Worm (Caenorhabditis elegans) whole organism, L3 larva: ENCODE measurements around the gene C27B7.2.

ENCODE experiments used
- R02D3.7 ChIP-seq: fragments of 150-350 bp; optimal IDR thresholded peaks from 2 replicates; lab custom pipeline; 2014; ENCODE audit warnings: missing biosample characterization, missing genetic modification characterization
- aly-2 ChIP-seq: fragments of 150-350 bp; optimal IDR thresholded peaks from 2 replicates; lab custom pipeline; 2014; ENCODE audit warnings: missing biosample characterization, missing genetic modification characterization
- ama-1 ChIP-seq: fragments of 150-350 bp; optimal IDR thresholded peaks from 2 replicates; lab custom pipeline; 2018
- ceh-16 ChIP-seq: sonication (generic microtip); optimal IDR thresholded peaks from 2 replicates; lab custom pipeline; 2017; ENCODE audit warnings: missing biosample characterization, missing genetic modification characterization
- ceh-28 ChIP-seq: fragments of 150-350 bp; optimal IDR thresholded peaks from 2 replicates; lab custom pipeline; 2014; ENCODE audit warnings: missing biosample characterization, missing genetic modification reagents, missing genetic modification characterization
- ceh-82 ChIP-seq: fragments of 150-350 bp; optimal IDR thresholded peaks from 2 replicates; lab custom pipeline; 2014; ENCODE audit warnings: missing biosample characterization, missing genetic modification characterization
- ceh-9 ChIP-seq: sonication (generic microtip); optimal IDR thresholded peaks from 2 replicates; lab custom pipeline; 2018; ENCODE audit warnings: missing biosample characterization, missing genetic modification characterization
- egl-27 ChIP-seq: sonication (generic microtip); optimal IDR thresholded peaks from 4 replicates; lab custom pipeline; 2017; ENCODE audit warnings: missing biosample characterization, missing genetic modification reagents, missing genetic modification characterization
- egl-5 ChIP-seq: fragments of 150-350 bp; optimal IDR thresholded peaks from 2 replicates; lab custom pipeline; 2017; ENCODE audit warnings: missing biosample characterization, missing genetic modification reagents, missing genetic modification characterization, inconsistent platforms
- elt-1 ChIP-seq: fragments of 150-350 bp; optimal IDR thresholded peaks from 2 replicates; lab custom pipeline; 2014; ENCODE audit warnings: missing biosample characterization, missing genetic modification characterization
- elt-2 ChIP-seq: sonication (generic microtip); optimal IDR thresholded peaks from 2 replicates; lab custom pipeline; 2016; ENCODE audit warnings: missing genetic modification reagents, mild to moderate bottlenecking, missing genetic modification characterization, missing compliant biosample characterization
- elt-3 ChIP-seq, 3 experiments: fragments of 150-350 bp in 1 of 3; sonication (generic microtip) in 2 of 3; optimal IDR thresholded peaks; 2 replicates in 2 of 3; 4 replicates in 1 of 3; lab custom pipeline; 2014 to 2017; ENCODE audit warnings: missing biosample characterization in 3 of 3, missing genetic modification characterization in 3 of 3
- eor-1 ChIP-seq, 2 experiments: fragments of 150-350 bp; optimal IDR thresholded peaks; 2 replicates each; lab custom pipeline; 2014 to 2018; ENCODE audit warnings: missing biosample characterization in 2 of 2, missing genetic modification characterization in 2 of 2
- fkh-10 ChIP-seq: sonication (generic microtip); optimal IDR thresholded peaks from 2 replicates; lab custom pipeline; 2017; ENCODE audit warnings: missing biosample characterization, missing genetic modification reagents, missing genetic modification characterization
- fkh-2 ChIP-seq: fragments of 150-350 bp; optimal IDR thresholded peaks from 2 replicates; lab custom pipeline; 2014; ENCODE audit warnings: missing biosample characterization, missing genetic modification reagents, missing genetic modification characterization
- fos-1 ChIP-seq: fragments of 150-350 bp; optimal IDR thresholded peaks from 2 replicates; lab custom pipeline; 2014; ENCODE audit warnings: missing biosample characterization, missing genetic modification characterization
- hmg-11 ChIP-seq: sonication (generic microtip); optimal IDR thresholded peaks from 2 replicates; lab custom pipeline; 2016; ENCODE audit warnings: missing genetic modification characterization, missing compliant biosample characterization
- jun-1 ChIP-seq: fragments of 150-350 bp; optimal IDR thresholded peaks from 2 replicates; lab custom pipeline; 2014; ENCODE audit warnings: missing biosample characterization, missing genetic modification reagents, missing genetic modification characterization
- lin-15B ChIP-seq: fragments of 150-350 bp; optimal IDR thresholded peaks from 2 replicates; lab custom pipeline; 2014; ENCODE audit warnings: missing biosample characterization, missing genetic modification characterization
- lin-39 ChIP-seq: fragments of 150-350 bp; optimal IDR thresholded peaks from 2 replicates; lab custom pipeline; 2018; ENCODE audit warnings: missing biosample characterization, missing genetic modification reagents, missing genetic modification characterization
- lsy-12 ChIP-seq: sonication (generic microtip); optimal IDR thresholded peaks from 2 replicates; lab custom pipeline; 2016; ENCODE audit warnings: mild to moderate bottlenecking, missing genetic modification characterization, missing compliant biosample characterization
- mdl-1 ChIP-seq: fragments of 150-350 bp; optimal IDR thresholded peaks from 2 replicates; lab custom pipeline; 2014; ENCODE audit warnings: missing biosample characterization, missing genetic modification characterization
- mml-1 ChIP-seq: fragments of 150-350 bp; sonication (generic microtip); optimal IDR thresholded peaks from 3 replicates; lab custom pipeline; 2014; ENCODE audit warnings: missing biosample characterization, missing genetic modification characterization
- nfya-1 ChIP-seq: sonication (generic microtip); optimal IDR thresholded peaks from 2 replicates; lab custom pipeline; 2017; ENCODE audit warnings: missing genetic modification characterization, mild to moderate bottlenecking, missing compliant biosample characterization, antibody characterized with exemption, moderate library complexity; ENCODE audit not compliant: insufficient read depth
- nhr-11 ChIP-seq: fragments of 150-350 bp; optimal IDR thresholded peaks from 2 replicates; lab custom pipeline; 2014; ENCODE audit warnings: missing biosample characterization, missing genetic modification characterization
- nhr-12 ChIP-seq: fragments of 150-350 bp; optimal IDR thresholded peaks from 2 replicates; lab custom pipeline; 2014; ENCODE audit warnings: missing biosample characterization, missing genetic modification characterization
- nhr-23 ChIP-seq: fragments of 150-350 bp; optimal IDR thresholded peaks from 2 replicates; lab custom pipeline; 2014; ENCODE audit warnings: missing biosample characterization, missing genetic modification reagents, missing genetic modification characterization
- nhr-237 ChIP-seq: fragments of 150-350 bp; optimal IDR thresholded peaks from 2 replicates; lab custom pipeline; 2014; ENCODE audit warnings: missing biosample characterization, missing genetic modification characterization
- nhr-25 ChIP-seq: sonication (generic microtip); optimal IDR thresholded peaks from 2 replicates; lab custom pipeline; 2017; ENCODE audit warnings: missing biosample characterization, missing genetic modification characterization
- nhr-28 ChIP-seq: fragments of 150-350 bp; optimal IDR thresholded peaks from 2 replicates; lab custom pipeline; 2014; ENCODE audit warnings: missing biosample characterization, missing genetic modification characterization
- nhr-43 ChIP-seq: sonication (generic microtip); optimal IDR thresholded peaks from 2 replicates; lab custom pipeline; 2016; ENCODE audit warnings: mild to moderate bottlenecking, missing genetic modification characterization, missing compliant biosample characterization; ENCODE audit not compliant: poor library complexity, severe bottlenecking
- nhr-67 ChIP-seq: fragments of 150-350 bp; optimal IDR thresholded peaks from 2 replicates; lab custom pipeline; 2014; ENCODE audit warnings: missing biosample characterization, missing genetic modification characterization
- nhr-76 ChIP-seq: fragments of 150-350 bp; sonication (generic microtip); optimal IDR thresholded peaks from 5 replicates; lab custom pipeline; 2014; ENCODE audit warnings: missing biosample characterization, missing genetic modification characterization
- nhr-77 ChIP-seq: fragments of 150-350 bp; optimal IDR thresholded peaks from 2 replicates; lab custom pipeline; 2014; ENCODE audit warnings: missing biosample characterization, missing genetic modification characterization
- pha-4 ChIP-seq: fragments of 150-350 bp; optimal IDR thresholded peaks from 2 replicates; lab custom pipeline; 2014; ENCODE audit warnings: missing biosample characterization, missing genetic modification reagents, missing genetic modification characterization
- pqm-1 ChIP-seq: fragments of 150-350 bp; optimal IDR thresholded peaks from 2 replicates; lab custom pipeline; 2017; ENCODE audit warnings: missing biosample characterization, missing genetic modification characterization, inconsistent platforms
- snpc-4 ChIP-seq: fragments of 150-350 bp; optimal IDR thresholded peaks from 2 replicates; lab custom pipeline; 2014; ENCODE audit warnings: missing biosample characterization, missing genetic modification characterization
- tbx-2 ChIP-seq: sonication (generic microtip); optimal IDR thresholded peaks from 2 replicates; lab custom pipeline; 2016; ENCODE audit warnings: mild to moderate bottlenecking, missing genetic modification characterization, missing compliant biosample characterization
- unc-39 ChIP-seq: sonication (generic microtip); optimal IDR thresholded peaks from 4 replicates; lab custom pipeline; 2017; ENCODE audit warnings: missing biosample characterization, missing genetic modification characterization
- unc-62 ChIP-seq: fragments of 150-350 bp; sonication (generic microtip); optimal IDR thresholded peaks from 4 replicates; lab custom pipeline; 2014; ENCODE audit warnings: missing biosample characterization, missing genetic modification reagents, missing genetic modification characterization
- zag-1 ChIP-seq: fragments of 150-350 bp; optimal IDR thresholded peaks from 2 replicates; lab custom pipeline; 2014; ENCODE audit warnings: missing biosample characterization, missing genetic modification characterization
- ztf-11 ChIP-seq: fragments of 150-350 bp; optimal IDR thresholded peaks from 2 replicates; lab custom pipeline; 2014; ENCODE audit warnings: missing biosample characterization, missing genetic modification characterization

The C27B7.2 gene

ce11 chrIV:8923381-8923780, 30.7 kb downstream of the C27B7.2 start:
- TF ChIP-seq ama-1 (lab: Kevin White, UChicago) (no peak), aly-2 (no peak), tbx-2 (tag; lab: Kevin White, UChicago) (no peak), lin-39 (no peak), mdl-1 (tag; lab: Kevin White, UChicago) (no peak), lin-15B (no peak), unc-39 (tag; lab: Kevin White, UChicago) (no peak), nhr-67 (tag; lab: Kevin White, UChicago) (no peak), fkh-10 (GFP tag; lab: Kevin White, UChicago) (no peak), lsy-12 (tag; lab: Kevin White, UChicago) (no peak), R02D3.7 (tag; lab: Kevin White, UChicago) (no peak)

DNA sequence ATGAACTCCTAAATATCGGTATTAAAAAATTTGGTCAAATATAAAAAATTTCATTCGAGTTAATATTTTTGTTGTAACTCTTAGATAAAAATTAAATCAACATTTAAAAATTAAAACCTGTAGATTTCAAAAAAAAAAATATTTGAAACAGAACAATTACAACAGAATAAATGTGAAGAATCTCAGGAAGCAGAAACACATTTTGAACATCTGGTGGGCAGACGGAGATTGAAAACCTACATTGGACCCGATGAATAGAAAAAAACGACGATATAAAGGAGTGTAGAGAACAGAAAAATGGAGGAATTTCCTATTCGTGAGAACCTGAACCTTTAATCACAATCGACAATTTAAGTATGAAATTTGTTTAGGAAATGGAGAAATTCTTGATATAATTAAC, 31.5 kb downstream of the C27B7.2 start:
- no peak for TF ChIP-seq nhr-12 (tag; lab: Kevin White, UChicago)
- TF ChIP-seq nhr-11 (tag; lab: Kevin White, UChicago): no peak
- no peak for TF ChIP-seq fos-1 (tag; lab: Kevin White, UChicago)

ce11 chrIV:8925990-8926389, 33.3 kb downstream of the C27B7.2 start, which contains the start of the genes D1046.2 and cfim-2:
D1046.2 (minus strand) TSS chrIV:8926067.
cfim-2 (plus strand) TSS chrIV:8926324.
- no peak for TF ChIP-seq fkh-2
- TF ChIP-seq pha-4 (tag; lab: Kevin White, UChicago): peak; percentile 44
- no peak for TF ChIP-seq nhr-28 (tag; lab: Kevin White, UChicago)
- TF ChIP-seq R02D3.7 (tag; lab: Kevin White, UChicago): peak; percentile 12
- TF ChIP-seq lin-15B: peak; percentile 28
- TF ChIP-seq elt-2: no peak
- no peak for TF ChIP-seq fos-1 (tag; lab: Kevin White, UChicago)
- peak; percentile 38 for TF ChIP-seq nhr-23 (tag; lab: Kevin White, UChicago)
- peak; percentile 42 for TF ChIP-seq nfya-1
- TF ChIP-seq elt-3 (tag; optimal IDR thresholded peaks at IDR 0.05; lab: Kevin White, UChicago): no peak

ce11 chrIV:8926511-8926910, 33.9 kb downstream of the C27B7.2 start:
- no peak for TF ChIP-seq zag-1 (tag; lab: Kevin White, UChicago)
- TF ChIP-seq pha-4 (tag; lab: Kevin White, UChicago): no peak
- TF ChIP-seq ceh-82 (tag; lab: Kevin White, UChicago): no peak
- no peak for TF ChIP-seq nhr-11 (tag; lab: Kevin White, UChicago)
- TF ChIP-seq lin-39: no peak
- TF ChIP-seq eor-1 (tag; optimal IDR thresholded peaks at IDR 0.05; lab: Kevin White, UChicago): no peak
- TF ChIP-seq R02D3.7 (tag; lab: Kevin White, UChicago): no peak
- no peak for TF ChIP-seq nhr-237 (tag; lab: Kevin White, UChicago)
- no peak for TF ChIP-seq fkh-2
- no peak for TF ChIP-seq nhr-77 (tag; lab: Kevin White, UChicago)
- no peak for TF ChIP-seq unc-62 (GFP tag; lab: Kevin White, UChicago)
- no peak for TF ChIP-seq nhr-28 (tag; lab: Kevin White, UChicago)
- TF ChIP-seq elt-1 (tag; lab: Kevin White, UChicago): no peak
- no peak for TF ChIP-seq fkh-10 (GFP tag; lab: Kevin White, UChicago)

DNA sequence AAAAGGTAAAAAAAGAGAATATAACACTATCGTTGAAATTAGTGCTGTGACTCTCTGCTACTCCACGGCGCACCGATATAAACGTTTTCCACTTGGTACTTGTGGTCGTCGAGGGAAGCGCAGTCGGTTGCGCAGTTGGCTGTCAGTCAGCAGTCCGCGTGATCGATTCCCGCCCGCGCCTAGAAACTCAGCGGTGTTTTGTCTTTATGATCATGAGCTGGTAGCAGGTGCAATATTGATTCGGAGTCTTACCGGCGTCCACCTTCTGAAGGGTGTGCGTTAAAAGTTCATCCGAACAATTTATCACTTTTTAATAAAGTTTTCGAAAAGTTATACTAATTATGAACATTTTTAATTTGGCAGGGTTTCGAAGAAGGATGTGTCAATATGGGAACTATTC, 34.4 kb downstream of the C27B7.2 start:
- TF ChIP-seq egl-5 (tag; lab: Kevin White, UChicago) (peak; percentile 36), lin-39 (peak; percentile 92), unc-62 (GFP tag; lab: Kevin White, UChicago) (peak; percentile 25), egl-27 (tag; lab: Kevin White, UChicago) (no peak), nhr-11 (tag; lab: Kevin White, UChicago) (no peak), nhr-25 (tag; lab: Kevin White, UChicago) (peak; percentile 81), nhr-43 (tag; lab: Kevin White, UChicago) (peak; percentile 83), elt-3 (tag; optimal IDR thresholded peaks at IDR 0.05; lab: Kevin White, UChicago) (peak in 1 of 3 experiments; percentile 2), jun-1 (tag; lab: Kevin White, UChicago) (peak; percentile 51), nhr-76 (tag; lab: Kevin White, UChicago) (no peak), aly-2 (no peak), unc-39 (tag; lab: Kevin White, UChicago) (no peak), ceh-9 (tag; lab: Kevin White, UChicago) (no peak), ceh-82 (tag; lab: Kevin White, UChicago) (no peak), ztf-11 (tag; lab: Kevin White, UChicago) (no peak), hmg-11 (tag; lab: Kevin White, UChicago) (peak; percentile 95), ceh-28 (tag; lab: Kevin White, UChicago) (peak; percentile 67), lsy-12 (tag; lab: Kevin White, UChicago) (peak; percentile 73), ceh-16 (tag; lab: Kevin White, UChicago) (no peak), nhr-67 (tag; lab: Kevin White, UChicago) (no peak), nhr-23 (tag; lab: Kevin White, UChicago) (peak; percentile 73), fkh-10 (GFP tag; lab: Kevin White, UChicago) (no peak), mml-1 (tag; lab: Kevin White, UChicago) (no peak), snpc-4 (no peak), tbx-2 (tag; lab: Kevin White, UChicago) (peak; percentile 58), nhr-12 (tag; lab: Kevin White, UChicago) (no peak), R02D3.7 (tag; lab: Kevin White, UChicago) (peak; percentile 57), nhr-237 (tag; lab: Kevin White, UChicago) (no peak), pha-4 (tag; lab: Kevin White, UChicago) (peak; percentile 78), mdl-1 (tag; lab: Kevin White, UChicago) (no peak), pqm-1 (tag; lab: Kevin White, UChicago) (peak; percentile 28), zag-1 (tag; lab: Kevin White, UChicago) (no peak), nhr-77 (tag; lab: Kevin White, UChicago) (no peak)
